Worm (Caenorhabditis elegans): ENCODE data around the gene ZK632.10.

Gene ZK632.10

DNA sequence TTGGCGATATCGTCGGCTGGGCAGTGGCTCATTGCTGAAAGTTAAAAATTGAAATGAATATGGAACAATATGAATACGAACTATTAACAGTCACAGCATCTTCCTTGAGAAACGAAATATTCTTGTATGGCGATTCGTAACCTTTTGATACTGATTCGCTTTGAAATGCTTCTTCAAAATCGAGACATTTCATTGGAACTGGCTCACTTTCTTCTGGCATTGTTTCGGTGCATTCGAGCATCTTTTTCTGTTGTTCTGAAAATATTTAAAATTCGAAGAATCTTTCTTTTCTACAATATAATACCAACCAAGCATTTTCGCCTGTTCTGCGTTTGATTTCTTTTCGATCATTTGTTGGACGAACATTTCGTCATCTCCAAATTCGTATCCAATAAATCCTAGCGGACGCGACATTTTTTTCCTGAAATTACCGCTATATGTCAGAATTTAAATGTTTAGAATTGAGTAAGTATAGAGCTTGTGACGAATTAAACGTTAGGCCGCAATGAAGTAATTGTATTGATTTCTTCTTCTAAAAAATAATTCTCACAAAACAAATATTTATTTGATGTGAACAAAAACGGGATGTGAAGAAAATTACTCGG lies 3.1 kb downstream of the ZK632.10 start, which contains the start of gene lin-52:
lin-52 (minus strand) TSS at position 421 of the 605 bp plus-strand sequence.
- TF ChIP-seq T22C8.4 (GFP tag; IDR thresholded peaks at IDR 0.05) (no peak), tab-1 (GFP tag; IDR thresholded peaks at IDR 0.05) (no peak), med-1 (GFP tag; optimal IDR thresholded peaks at IDR 0.05; ENCODE audit: insufficient read depth) (no peak), cog-1 (tag; optimal IDR thresholded peaks at IDR 0.05) (no peak), flt-1 (GFP tag; IDR thresholded peaks at IDR 0.05) (no peak), klf-2 (GFP tag; conservative IDR thresholded peaks at IDR 0.05) (no peak), ztf-23 (GFP tag; IDR thresholded peaks at IDR 0.05) (no peak), ztf-29 (GFP tag; IDR thresholded peaks at IDR 0.05) (no peak), ref-1 (GFP tag; conservative IDR thresholded peaks at IDR 0.05) (no peak)

DNA sequence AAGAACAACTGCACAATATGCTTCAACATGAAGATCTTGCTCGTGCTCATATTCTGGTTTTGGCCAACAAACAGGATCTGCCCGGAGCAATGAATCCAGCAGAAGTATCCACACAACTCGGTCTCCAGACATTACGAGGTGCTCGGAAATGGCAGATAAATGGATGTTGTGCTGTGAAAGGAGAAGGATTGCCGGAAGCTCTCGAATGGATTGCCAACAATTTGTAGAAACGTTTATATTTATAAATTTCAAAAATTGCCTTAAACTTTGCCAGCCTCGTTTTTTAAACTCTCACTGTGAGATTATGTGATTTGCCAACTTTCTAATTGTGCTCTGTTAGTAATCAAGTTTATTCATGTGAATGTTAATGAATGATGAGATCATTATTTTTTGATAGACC lies 3.8 kb downstream of the ZK632.10 start:
- no peak for TF ChIP-seq T22C8.4 (GFP tag; IDR thresholded peaks at IDR 0.05)
- TF ChIP-seq ztf-23 (GFP tag; IDR thresholded peaks at IDR 0.05): no peak
- no peak for TF ChIP-seq klf-2 (GFP tag; conservative IDR thresholded peaks at IDR 0.05)
- no peak for TF ChIP-seq ref-1 (GFP tag; conservative IDR thresholded peaks at IDR 0.05)
- TF ChIP-seq tab-1 (GFP tag; IDR thresholded peaks at IDR 0.05): no peak
- no peak for TF ChIP-seq flt-1 (GFP tag; IDR thresholded peaks at IDR 0.05)
- TF ChIP-seq med-1 (GFP tag; optimal IDR thresholded peaks at IDR 0.05; ENCODE audit: insufficient read depth): no peak
- TF ChIP-seq ztf-29 (GFP tag; IDR thresholded peaks at IDR 0.05): no peak
- TF ChIP-seq cog-1 (tag; optimal IDR thresholded peaks at IDR 0.05): no peak

DNA sequence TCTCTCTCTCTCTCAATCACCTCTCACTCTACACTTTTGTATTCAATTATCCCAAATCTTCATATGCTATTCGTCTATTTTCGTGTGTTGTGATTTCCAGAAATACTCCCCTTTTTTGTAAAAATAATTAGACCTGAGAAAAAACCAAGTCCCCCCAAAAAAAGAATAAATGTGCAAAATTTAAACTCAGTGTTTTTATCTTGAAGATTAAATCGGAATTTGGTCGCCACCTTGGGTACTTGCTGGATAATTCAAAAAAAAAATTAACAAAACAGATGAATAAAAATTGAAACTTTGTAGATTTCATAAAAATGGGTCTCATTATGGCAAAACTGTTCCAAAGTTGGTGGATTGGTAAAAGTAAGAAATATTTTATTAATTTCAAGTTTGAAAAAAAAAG lies 4.6 kb downstream of the ZK632.10 start, which contains the start of gene arl-5:
arl-5 (plus strand) TSS at position 301 of the 400 bp plus-strand sequence.
- TF ChIP-seq ref-1 (GFP tag; conservative IDR thresholded peaks at IDR 0.05) (no peak), ztf-23 (GFP tag; IDR thresholded peaks at IDR 0.05) (no peak), ztf-29 (GFP tag; IDR thresholded peaks at IDR 0.05) (no peak), tab-1 (GFP tag; IDR thresholded peaks at IDR 0.05) (no peak), klf-2 (GFP tag; conservative IDR thresholded peaks at IDR 0.05) (no peak), T22C8.4 (GFP tag; IDR thresholded peaks at IDR 0.05) (no peak), med-1 (GFP tag; optimal IDR thresholded peaks at IDR 0.05; ENCODE audit: insufficient read depth) (no peak), flt-1 (GFP tag; IDR thresholded peaks at IDR 0.05) (no peak), cog-1 (tag; optimal IDR thresholded peaks at IDR 0.05) (no peak)

DNA sequence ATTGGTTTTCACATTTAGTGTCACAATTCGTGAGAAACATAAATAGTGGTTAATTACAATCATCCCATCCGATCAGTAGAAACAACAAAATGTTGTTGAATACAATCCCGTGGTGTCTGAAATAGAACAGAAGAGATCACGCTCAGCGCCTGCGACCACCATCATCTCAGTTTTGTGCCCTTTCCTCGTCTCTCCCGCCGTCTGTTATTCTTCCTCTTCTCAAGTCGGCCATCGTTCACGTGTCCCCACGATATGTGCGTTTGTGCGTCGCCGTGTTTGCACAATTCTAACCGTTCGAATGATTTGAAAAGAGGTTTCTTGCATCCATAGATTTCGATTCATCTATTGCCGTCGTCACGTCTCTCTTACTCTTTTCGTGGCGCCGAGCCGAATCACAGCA lies 8.8 kb downstream of the ZK632.10 start, which contains the start of gene panl-3:
panl-3 (plus strand) TSS at position 294 of the 400 bp plus-strand sequence.
- TF ChIP-seq cog-1 (tag; optimal IDR thresholded peaks at IDR 0.05) (no peak), ztf-23 (GFP tag; IDR thresholded peaks at IDR 0.05) (peak; percentile 70; the same call in 1 of the 2 replicates)

DNA sequence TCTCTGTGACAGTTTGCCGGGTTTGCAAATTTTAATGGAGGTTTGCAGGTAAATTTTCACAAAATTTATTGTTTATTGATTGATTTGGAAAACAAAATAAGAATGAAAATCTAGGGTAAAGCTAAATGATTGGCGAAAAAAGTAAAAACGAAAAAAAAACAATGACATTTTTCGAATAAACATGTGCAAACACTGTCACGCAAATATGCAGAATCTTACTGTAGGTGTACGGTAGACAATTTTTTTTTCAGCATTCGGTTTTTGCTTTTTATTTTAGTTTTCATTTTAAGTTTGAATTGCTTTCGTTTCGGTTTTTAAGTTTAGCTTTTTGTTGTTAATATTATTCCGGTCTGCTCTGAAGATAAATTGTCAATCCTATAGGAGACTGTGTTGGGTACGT lies 9.6 kb downstream of the ZK632.10 start:
- no peak for TF ChIP-seq flt-1 (GFP tag; IDR thresholded peaks at IDR 0.05)
- TF ChIP-seq ztf-23 (GFP tag; IDR thresholded peaks at IDR 0.05): no peak
- no peak for TF ChIP-seq med-1 (GFP tag; optimal IDR thresholded peaks at IDR 0.05; ENCODE audit: insufficient read depth)
- TF ChIP-seq T22C8.4 (GFP tag; IDR thresholded peaks at IDR 0.05): no peak
- no peak for TF ChIP-seq tab-1 (GFP tag; IDR thresholded peaks at IDR 0.05)
- no peak for TF ChIP-seq ztf-29 (GFP tag; IDR thresholded peaks at IDR 0.05)
- no peak for TF ChIP-seq cog-1 (tag; optimal IDR thresholded peaks at IDR 0.05)
- no peak for TF ChIP-seq ref-1 (GFP tag; conservative IDR thresholded peaks at IDR 0.05)
- TF ChIP-seq klf-2 (GFP tag; conservative IDR thresholded peaks at IDR 0.05): no peak

DNA sequence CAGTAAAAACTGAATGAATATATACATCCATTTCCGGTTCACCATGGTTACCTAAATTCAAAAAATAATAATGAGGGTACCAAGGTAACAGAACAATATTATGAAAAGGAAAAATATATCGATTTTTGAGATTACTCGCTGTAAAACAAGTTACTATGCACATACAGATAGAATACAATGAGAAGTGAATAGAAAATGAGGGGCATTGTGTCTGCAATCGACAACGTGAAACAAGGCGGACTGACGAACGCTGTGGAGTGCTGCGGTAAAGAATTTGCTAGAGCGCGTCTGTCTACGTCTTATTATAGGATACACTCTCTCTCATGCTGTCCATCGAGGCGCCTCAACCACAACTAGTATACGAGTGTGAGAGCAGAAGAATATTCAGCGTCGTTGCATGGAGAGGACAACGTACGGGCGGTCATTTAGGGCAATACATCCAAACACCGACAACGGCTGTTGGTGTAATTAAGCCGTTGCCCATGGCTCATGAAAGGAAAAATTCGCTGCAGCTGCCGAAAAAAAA lies 10.4 kb downstream of the ZK632.10 start, which contains the start of gene cnx-1:
cnx-1 (minus strand) TSS at position 51 of the 526 bp plus-strand sequence.
- no peak for TF ChIP-seq T22C8.4 (GFP tag; IDR thresholded peaks at IDR 0.05)
- peak; percentile 68; the same call in 1 of the 2 replicates for TF ChIP-seq tab-1 (GFP tag; IDR thresholded peaks at IDR 0.05)
- TF ChIP-seq flt-1 (GFP tag; IDR thresholded peaks at IDR 0.05): peak; percentile 42; the same call in 1 of the 2 replicates
- TF ChIP-seq klf-2 (GFP tag; conservative IDR thresholded peaks at IDR 0.05): no peak

DNA sequence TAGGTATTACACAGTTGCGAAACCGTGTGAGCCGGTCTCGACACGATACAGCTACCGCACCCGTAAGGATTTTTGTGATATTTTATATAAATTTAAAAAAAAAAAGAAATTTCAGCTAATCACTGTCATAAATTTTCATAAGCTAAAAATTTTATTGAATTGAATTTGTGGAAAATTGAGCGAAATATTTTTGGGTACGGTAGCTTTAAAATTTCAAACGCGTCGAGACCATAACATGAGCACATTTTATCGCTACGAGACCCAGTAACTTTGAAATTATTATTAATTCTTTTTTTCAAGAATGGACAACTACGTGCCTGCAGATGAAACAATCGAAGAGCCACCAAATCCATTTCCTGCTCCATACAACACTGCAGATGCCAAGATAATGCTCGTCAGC lies 14.4 kb downstream of the ZK632.10 start, which contains the start of gene ZK632.14:
ZK632.14 (plus strand) TSS at position 301 of the 400 bp plus-strand sequence.
- no peak for TF ChIP-seq ztf-29 (GFP tag; IDR thresholded peaks at IDR 0.05)
- TF ChIP-seq T22C8.4 (GFP tag; IDR thresholded peaks at IDR 0.05): no peak
- TF ChIP-seq cog-1 (tag; optimal IDR thresholded peaks at IDR 0.05): no peak
- no peak for TF ChIP-seq ztf-23 (GFP tag; IDR thresholded peaks at IDR 0.05)
- TF ChIP-seq tab-1 (GFP tag; IDR thresholded peaks at IDR 0.05): no peak
- TF ChIP-seq ref-1 (GFP tag; conservative IDR thresholded peaks at IDR 0.05): no peak
- TF ChIP-seq flt-1 (GFP tag; IDR thresholded peaks at IDR 0.05): no peak
- no peak for TF ChIP-seq klf-2 (GFP tag; conservative IDR thresholded peaks at IDR 0.05)
- TF ChIP-seq med-1 (GFP tag; optimal IDR thresholded peaks at IDR 0.05; ENCODE audit: insufficient read depth): no peak

DNA sequence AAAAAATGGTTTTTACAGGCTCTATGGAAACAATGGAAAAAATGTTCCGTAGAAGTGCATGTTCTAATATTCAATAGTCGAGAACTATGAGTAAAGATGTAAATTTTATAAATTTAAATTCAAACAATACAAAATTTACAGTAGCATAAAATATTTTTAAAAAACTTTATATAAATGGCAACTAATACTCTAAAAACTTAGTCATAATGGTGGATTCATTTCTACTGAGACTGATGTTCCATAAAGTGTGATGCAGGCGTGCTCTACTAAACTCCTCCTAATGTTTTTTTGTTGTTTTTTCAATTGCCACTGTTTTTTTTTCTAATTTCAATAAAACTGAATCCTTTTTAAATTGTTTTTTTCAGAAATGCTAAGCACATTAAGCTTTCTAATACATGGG lies 19.3 kb downstream of the ZK632.10 start, which contains the start of gene gtap-2:
gtap-2 (plus strand) TSS at position 366 of the 400 bp plus-strand sequence.
- TF ChIP-seq med-1 (GFP tag; optimal IDR thresholded peaks at IDR 0.05; ENCODE audit: insufficient read depth) (no peak), cog-1 (tag; optimal IDR thresholded peaks at IDR 0.05) (no peak), ztf-23 (GFP tag; IDR thresholded peaks at IDR 0.05) (no peak), klf-2 (GFP tag; conservative IDR thresholded peaks at IDR 0.05) (no peak), T22C8.4 (GFP tag; IDR thresholded peaks at IDR 0.05) (no peak), ref-1 (GFP tag; conservative IDR thresholded peaks at IDR 0.05) (no peak), ztf-29 (GFP tag; IDR thresholded peaks at IDR 0.05) (no peak), flt-1 (GFP tag; IDR thresholded peaks at IDR 0.05) (no peak), tab-1 (GFP tag; IDR thresholded peaks at IDR 0.05) (no peak)

DNA sequence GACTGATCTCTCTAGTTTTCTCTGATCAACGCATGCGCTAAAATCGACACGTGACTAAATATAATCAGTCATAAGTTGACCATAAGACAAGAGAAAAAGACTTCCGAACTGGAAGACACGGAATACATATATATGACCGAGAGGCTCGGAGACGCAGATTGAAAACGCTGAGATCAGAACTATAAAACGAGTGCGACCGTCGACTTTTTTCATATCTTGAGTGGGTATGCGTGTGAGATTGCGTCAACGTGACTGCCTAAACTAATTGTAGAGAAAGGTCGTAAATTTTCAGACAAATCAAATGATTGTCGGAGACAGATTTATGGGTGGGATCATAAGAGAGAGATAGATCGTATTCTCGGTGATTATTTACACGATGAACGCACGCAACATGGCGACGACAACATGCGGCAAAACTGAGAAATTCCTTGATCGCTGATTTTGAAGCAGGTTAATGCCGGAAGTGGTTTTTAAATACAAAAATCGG lies 19.9 kb downstream of the ZK632.10 start:
- TF ChIP-seq flt-1 (GFP tag; IDR thresholded peaks at IDR 0.05): no peak
- no peak for TF ChIP-seq ztf-23 (GFP tag; IDR thresholded peaks at IDR 0.05)
- TF ChIP-seq ztf-29 (GFP tag; IDR thresholded peaks at IDR 0.05): no peak
- no peak for TF ChIP-seq tab-1 (GFP tag; IDR thresholded peaks at IDR 0.05)
- no peak for TF ChIP-seq cog-1 (tag; optimal IDR thresholded peaks at IDR 0.05)
- TF ChIP-seq med-1 (GFP tag; optimal IDR thresholded peaks at IDR 0.05; ENCODE audit: insufficient read depth): no peak
- no peak for TF ChIP-seq ref-1 (GFP tag; conservative IDR thresholded peaks at IDR 0.05)
- no peak for TF ChIP-seq T22C8.4 (GFP tag; IDR thresholded peaks at IDR 0.05)
- no peak for TF ChIP-seq klf-2 (GFP tag; conservative IDR thresholded peaks at IDR 0.05)

All from whole organism, midembryonic.